Worm (Caenorhabditis elegans): Measurements from ENCODE around the gene sma-6.

sma-6 gene

DNA sequence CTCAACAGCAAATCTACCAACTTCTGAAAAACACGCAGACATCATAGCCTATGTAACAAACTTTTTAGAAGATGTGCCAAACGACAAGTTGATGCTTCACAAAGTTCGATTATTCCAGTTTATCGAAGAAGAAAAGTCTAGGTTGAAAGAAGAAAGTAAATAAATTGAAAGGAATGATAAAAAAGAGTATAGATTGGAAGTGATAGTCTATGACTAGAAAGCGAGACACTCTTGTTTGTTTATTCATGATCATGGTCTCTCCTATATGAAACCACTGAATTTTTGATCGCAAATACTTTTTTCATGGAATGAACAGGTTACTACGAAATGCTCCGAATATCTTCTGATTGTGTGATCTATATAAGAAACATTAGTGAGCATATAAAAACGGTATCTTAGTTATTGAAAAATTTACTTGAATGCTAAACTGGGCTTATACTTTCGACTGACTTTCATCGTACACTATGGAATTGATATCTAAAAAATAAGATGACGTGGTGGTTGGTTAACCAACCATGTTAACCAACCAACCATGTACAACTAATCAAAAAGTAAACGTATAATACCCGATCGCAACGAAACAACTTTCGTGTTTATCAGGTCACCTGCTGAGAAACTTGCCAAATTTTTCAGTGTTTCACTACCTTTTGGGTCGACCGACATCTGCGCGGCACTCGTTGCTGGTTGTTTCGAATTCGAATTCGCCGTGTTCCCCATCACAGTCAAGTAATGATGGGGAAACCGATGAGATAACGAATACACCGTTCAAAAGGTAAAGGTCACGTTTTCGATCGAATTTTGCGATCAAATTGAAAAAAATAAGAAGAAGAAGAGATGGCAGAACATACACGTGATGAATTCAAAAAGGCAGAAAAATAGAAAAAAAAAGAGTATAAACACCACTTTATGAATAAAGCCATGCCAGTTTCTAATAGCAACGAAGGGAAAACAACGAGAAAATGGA is 21.2 kb downstream of the sma-6 start, which contains the start of gene C32D5.8:
Gene C32D5.8 (minus strand): TSS at position 770 of the 964 bp plus-strand sequence.
- TF ChIP-seq hlh-15 (tag; optimal IDR thresholded peaks at IDR 0.05) (no peak), ceh-30 (tag; optimal IDR thresholded peaks at IDR 0.05) (no peak), npax-4 (tag; optimal IDR thresholded peaks at IDR 0.05) (no peak), K02D7.2 (tag; optimal IDR thresholded peaks at IDR 0.05) (no peak), ets-4 (tag; optimal IDR thresholded peaks at IDR 0.05) (no peak), hlh-13 (GFP tag; optimal IDR thresholded peaks at IDR 0.05) (no peak)

DNA sequence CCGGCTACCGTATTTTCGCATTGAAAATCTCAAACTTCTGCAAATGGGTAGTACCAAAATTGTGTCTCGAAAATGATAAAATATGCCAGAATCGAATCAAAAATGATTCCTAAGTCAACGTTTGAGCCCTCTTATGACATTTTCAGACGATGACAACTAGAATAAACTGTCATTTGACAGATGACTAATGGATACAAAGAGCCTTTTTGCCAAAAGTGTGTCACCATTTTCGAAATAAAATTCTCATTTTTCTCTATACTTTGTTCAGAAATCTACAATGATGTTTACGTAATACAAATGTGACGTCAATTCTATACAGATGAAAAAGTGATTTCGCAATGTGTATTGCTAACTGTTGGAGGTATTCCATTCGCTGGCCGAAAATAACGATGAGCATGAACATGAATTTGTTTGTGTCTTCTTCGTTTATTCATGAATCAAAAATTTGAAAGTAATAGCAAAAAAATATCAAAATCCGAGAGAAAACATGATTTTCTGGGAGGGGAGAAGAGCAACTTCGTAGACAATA is 22.3 kb downstream of the sma-6 start:
- peak; percentile 77 for TF ChIP-seq ama-1 (optimal IDR thresholded peaks at IDR 0.05)
- TF ChIP-seq ceh-45 (GFP tag; IDR thresholded peaks at IDR 0.05), result no peak

DNA sequence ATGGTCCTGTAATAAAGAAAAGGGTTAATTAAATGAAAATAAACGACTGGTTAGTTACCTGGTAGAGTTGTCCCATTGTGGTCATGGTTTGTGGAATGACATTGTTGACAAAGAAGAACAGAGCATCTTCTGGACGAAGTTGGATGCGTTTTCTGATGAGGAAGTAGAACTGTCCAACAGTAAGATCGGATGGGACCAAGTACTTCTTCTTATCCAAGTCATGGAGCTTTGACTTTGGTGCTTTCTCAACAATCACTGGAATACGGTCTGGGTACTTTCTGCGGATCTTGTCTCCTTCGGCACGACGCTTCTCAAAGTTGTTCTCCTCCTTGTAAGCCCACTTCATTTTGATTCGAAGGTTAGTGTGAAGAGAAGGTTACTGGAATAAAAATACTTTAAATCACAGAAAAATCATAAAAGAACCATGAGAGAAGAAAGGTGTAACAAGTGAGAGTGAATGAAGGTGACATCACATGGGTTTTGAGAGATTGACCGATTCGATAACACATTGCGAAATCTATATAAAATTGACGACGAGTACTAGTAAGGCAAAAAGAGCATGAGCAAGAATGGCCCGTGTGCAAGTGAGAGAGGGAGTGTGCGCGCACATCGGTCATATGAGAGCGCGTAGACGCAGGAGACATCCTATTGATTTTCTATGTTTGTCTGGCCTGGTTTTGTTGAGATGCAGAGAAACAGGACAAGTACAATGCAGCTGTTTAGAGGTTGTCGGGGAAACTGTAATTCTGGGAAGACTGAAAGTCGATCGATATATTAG is 23.2 kb downstream of the sma-6 start, which contains the start of gene lgg-1:
Gene lgg-1 (minus strand): TSS at position 379 of the 778 bp plus-strand sequence.
- TF ChIP-seq ceh-31 (tag; optimal IDR thresholded peaks at IDR 0.05) (peak; percentile 24), nfya-1 (tag; optimal IDR thresholded peaks at IDR 0.05) (peak; percentile 39), unc-3 (GFP tag; conservative IDR thresholded peaks at IDR 0.05) (0 out of 2 replicates have a peak, but pooled peaks have one; percentile 31), unc-3 (tag; optimal IDR thresholded peaks at IDR 0.05) (no peak), odd-2 (tag; optimal IDR thresholded peaks at IDR 0.05) (no peak), ref-2 (tag; optimal IDR thresholded peaks at IDR 0.05) (no peak), ceh-48 (tag; optimal IDR thresholded peaks at IDR 0.05) (peak; percentile 95), tbx-2 (tag; optimal IDR thresholded peaks at IDR 0.05) (peak; percentile 43), unc-55 (GFP tag; optimal IDR thresholded peaks at IDR 0.05) (peak; percentile 2), ahr-1 (tag; optimal IDR thresholded peaks at IDR 0.05) (no peak), rnt-1 (tag; optimal IDR thresholded peaks at IDR 0.05) (no peak), hlh-30 (tag; optimal IDR thresholded peaks at IDR 0.05; ENCODE audit: insufficient read depth) (peak; percentile 89), ceh-18 (tag; optimal IDR thresholded peaks at IDR 0.05) (peak; percentile 24), madf-2 (tag; optimal IDR thresholded peaks at IDR 0.05) (peak; percentile 43), pax-1 (tag; optimal IDR thresholded peaks at IDR 0.05) (peak; percentile 33)

DNA sequence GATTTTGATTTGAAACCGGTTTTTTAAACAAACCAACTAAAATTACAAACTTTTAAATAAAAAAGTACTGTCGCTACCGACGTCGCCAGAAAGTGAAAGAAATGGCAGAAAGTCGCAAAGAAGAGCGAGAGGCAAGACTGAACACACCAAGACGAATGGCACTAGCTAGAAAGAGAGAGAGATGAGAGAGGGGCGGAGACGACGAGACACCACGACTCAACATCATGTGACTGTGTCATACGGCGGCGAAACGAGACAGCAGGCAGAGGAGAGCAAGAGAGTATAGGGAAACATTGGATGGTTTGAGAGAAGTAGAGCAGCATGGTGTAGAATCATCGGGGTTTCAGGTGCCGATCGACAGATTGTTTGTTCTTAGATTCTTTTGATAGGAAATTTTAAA is 24.1 kb downstream of the sma-6 start:
- TF ChIP-seq hlh-15 (tag; optimal IDR thresholded peaks at IDR 0.05) (no peak), ref-2 (tag; optimal IDR thresholded peaks at IDR 0.05) (peak; percentile 74), tbx-7 (tag; optimal IDR thresholded peaks at IDR 0.05) (no peak), zip-5 (tag; optimal IDR thresholded peaks at IDR 0.05) (no peak), Y22D7AL.16 (tag; optimal IDR thresholded peaks at IDR 0.05) (no peak), ceh-18 (tag; optimal IDR thresholded peaks at IDR 0.05) (peak; percentile 78), K09A11.1 (tag; optimal IDR thresholded peaks at IDR 0.05; ENCODE audit: insufficient read depth) (peak; percentile 23), syd-9 (tag; optimal IDR thresholded peaks at IDR 0.05) (no peak), npax-4 (tag; optimal IDR thresholded peaks at IDR 0.05) (no peak), ceh-2 (tag; optimal IDR thresholded peaks at IDR 0.05) (peak; percentile 58), ceh-22 (tag; optimal IDR thresholded peaks at IDR 0.05) (no peak), ceh-14 (tag; optimal IDR thresholded peaks at IDR 0.05) (peak; percentile 8), unc-3 (GFP tag; conservative IDR thresholded peaks at IDR 0.05) (no peak), unc-3 (tag; optimal IDR thresholded peaks at IDR 0.05) (no peak), lim-6 (tag; optimal IDR thresholded peaks at IDR 0.05) (no peak), nhr-11 (tag; optimal IDR thresholded peaks at IDR 0.05) (no peak), rnt-1 (tag; optimal IDR thresholded peaks at IDR 0.05) (peak; percentile 36), unc-42 (tag; optimal IDR thresholded peaks at IDR 0.05) (peak; percentile 37), C38D4.7 (GFP tag; optimal IDR thresholded peaks at IDR 0.05) (no peak), pha-4 (tag; optimal IDR thresholded peaks at IDR 0.05) (no peak), dve-1 (tag; optimal IDR thresholded peaks at IDR 0.05) (peak; percentile 42), ceh-34 (tag; optimal IDR thresholded peaks at IDR 0.05) (peak; percentile 63), ahr-1 (tag; optimal IDR thresholded peaks at IDR 0.05) (no peak), fkh-10 (GFP tag; optimal IDR thresholded peaks at IDR 0.05) (no peak), sdc-2 (tag; optimal IDR thresholded peaks at IDR 0.05) (no peak), gmeb-2 (tag; optimal IDR thresholded peaks at IDR 0.05) (no peak), pros-1 (tag; optimal IDR thresholded peaks at IDR 0.05) (peak; percentile 51), ama-1 (optimal IDR thresholded peaks at IDR 0.05) (peak; percentile 72), ceh-48 (tag; optimal IDR thresholded peaks at IDR 0.05) (no peak)

Measured in whole organism, late embryonic.